Fruit fly (Drosophila melanogaster) whole organism, embryonic: ENCODE measurements around the gene Ide.

Source experiments
- Awh ChIP-seq: fragments of 200-800 bp; sonication (Bioruptor generic); IDR thresholded peaks from 2 replicates; pipeline ENCODE4, ENCODE4 v1.3.6; 2022; ENCODE audit warnings: missing biosample characterization, missing genetic modification characterization
- Blimp-1 ChIP-seq: fragments of 200-800 bp; sonication (Bioruptor generic); optimal IDR thresholded peaks from 3 replicates; lab custom pipeline; 2018; ENCODE audit warnings: missing biosample characterization, missing genetic modification characterization, mild to moderate bottlenecking, moderate library complexity, missing genetic modification reagents
- CG10267 ChIP-seq: fragments of 200-800 bp; sonication (Bioruptor generic); optimal IDR thresholded peaks from 2 replicates; lab custom pipeline; 2018; ENCODE audit warnings: missing biosample characterization, mild to moderate bottlenecking, missing genetic modification characterization, moderate library complexity
- CG12155 ChIP-seq: fragments of 200-800 bp; sonication (Bioruptor generic); optimal IDR thresholded peaks from 3 replicates; lab custom pipeline; 2016; ENCODE audit warnings: missing biosample characterization, missing genetic modification characterization
- CG1233 ChIP-seq: fragments of 200-800 bp; sonication (Bioruptor generic); optimal IDR thresholded peaks from 4 replicates; lab custom pipeline; 2018; ENCODE audit warnings: missing biosample characterization, mild to moderate bottlenecking, missing genetic modification characterization
- CG12391 ChIP-seq: fragments of 200-800 bp; sonication (Bioruptor generic); optimal IDR thresholded peaks from 3 replicates; lab custom pipeline; 2018; ENCODE audit warnings: missing biosample characterization, mild to moderate bottlenecking, missing genetic modification characterization, moderate library complexity
- CG12659 ChIP-seq: fragments of 200-800 bp; sonication (Bioruptor generic); optimal IDR thresholded peaks from 3 replicates; lab custom pipeline; 2017; ENCODE audit warnings: mild to moderate bottlenecking, missing biosample characterization, missing genetic modification reagents, missing genetic modification characterization
- CG13287 ChIP-seq: fragments of 200-800 bp; sonication (Bioruptor generic); IDR thresholded peaks from 2 replicates; pipeline ENCODE4 v1.3.6; 2022; ENCODE audit warnings: missing biosample characterization, missing genetic modification characterization; ENCODE audit not compliant: partially characterized antibody
- CG13894 ChIP-seq: fragments of 200-800 bp; sonication (Bioruptor generic); optimal IDR thresholded peaks from 3 replicates; lab custom pipeline; 2018; ENCODE audit warnings: missing biosample characterization, mild to moderate bottlenecking, missing genetic modification characterization, moderate library complexity
- CG1602 ChIP-seq: fragments of 200-800 bp; sonication (Bioruptor generic); optimal IDR thresholded peaks from 3 replicates; lab custom pipeline; 2016; ENCODE audit warnings: missing biosample characterization, missing genetic modification characterization
- CG17568 ChIP-seq: fragments of 200-800 bp; sonication (Bioruptor generic); optimal IDR thresholded peaks from 2 replicates; lab custom pipeline; 2018; ENCODE audit warnings: missing biosample characterization, mild to moderate bottlenecking, missing genetic modification characterization, moderate library complexity
- CG1792 ChIP-seq: fragments of 200-800 bp; sonication (Bioruptor generic); optimal IDR thresholded peaks from 2 replicates; lab custom pipeline; 2016; ENCODE audit warnings: missing biosample characterization, missing genetic modification characterization
- CG6683 ChIP-seq: fragments of 200-800 bp; sonication (Bioruptor generic); optimal IDR thresholded peaks from 2 replicates; lab custom pipeline; 2017; ENCODE audit warnings: missing biosample characterization, mild to moderate bottlenecking, missing genetic modification characterization, missing genetic modification reagents
- CG6854 ChIP-seq: fragments of 200-800 bp; sonication (Bioruptor generic); optimal IDR thresholded peaks from 3 replicates; lab custom pipeline; 2017; ENCODE audit warnings: missing biosample characterization, mild to moderate bottlenecking, missing genetic modification characterization
- CG7745 ChIP-seq: fragments of 200-800 bp; sonication (Bioruptor generic); optimal IDR thresholded peaks from 2 replicates; lab custom pipeline; 2018; ENCODE audit warnings: missing biosample characterization, mild to moderate bottlenecking, missing genetic modification characterization, moderate library complexity
- CG8089 ChIP-seq: fragments of 200-800 bp; sonication (Bioruptor generic); optimal IDR thresholded peaks from 3 replicates; lab custom pipeline; 2016; ENCODE audit warnings: missing biosample characterization, missing genetic modification characterization
- CG8388 ChIP-seq: fragments of 200-800 bp; sonication (Bioruptor generic); optimal IDR thresholded peaks from 2 replicates; lab custom pipeline; 2019; ENCODE audit warnings: missing biosample characterization, mild to moderate bottlenecking, missing genetic modification characterization, moderate library complexity
- CoRest ChIP-seq: fragments of 200-800 bp; sonication (Bioruptor generic); optimal IDR thresholded peaks from 3 replicates; lab custom pipeline; 2018; ENCODE audit warnings: missing biosample characterization, mild to moderate bottlenecking, missing genetic modification characterization, moderate library complexity
- D ChIP-seq, 2 experiments: fragments of 200-800 bp in 1 of 2; fragments of >200 bp in 1 of 2; sonication (Bioruptor generic) in 1 of 2; optimal IDR thresholded peaks; 2 replicates in 1 of 2; 3 replicates in 1 of 2; lab custom pipeline; 2017; ENCODE audit warnings: mild to moderate bottlenecking in 1 of 2, missing biosample characterization in 1 of 2, missing genetic modification characterization in 1 of 2, missing genetic modification reagents in 1 of 2
- Ets65A ChIP-seq: fragments of 200-800 bp; sonication (Bioruptor generic); peaks from one replicate; lab custom pipeline; 2016; ENCODE audit warnings: missing biosample characterization, missing genetic modification characterization
- Fer1 ChIP-seq: fragments of 200-800 bp; sonication (Bioruptor generic); optimal IDR thresholded peaks from 2 replicates; lab custom pipeline; 2017; ENCODE audit warnings: missing biosample characterization, mild to moderate bottlenecking, missing genetic modification characterization
- Fer2 ChIP-seq: fragments of 200-800 bp; sonication (Bioruptor generic); optimal IDR thresholded peaks from 2 replicates; lab custom pipeline; 2018; ENCODE audit warnings: missing biosample characterization, mild to moderate bottlenecking, missing genetic modification characterization, moderate library complexity
- Gug ChIP-seq: fragments of 200-800 bp; sonication (Bioruptor generic); IDR thresholded peaks from 4 replicates; pipeline ENCODE4 v1.3.6; 2022; ENCODE audit warnings: missing biosample characterization, missing genetic modification characterization
- Hr39 ChIP-seq: fragments of >200 bp; optimal IDR thresholded peaks from 2 replicates; lab custom pipeline; 2017
- Max ChIP-seq: fragments of 200-800 bp; sonication (Bioruptor generic); optimal IDR thresholded peaks from 2 replicates; lab custom pipeline; 2016; ENCODE audit warnings: missing biosample characterization, mild to moderate bottlenecking, missing genetic modification characterization
- Mes4 ChIP-seq: fragments of 200-800 bp; sonication (Bioruptor generic); optimal IDR thresholded peaks from 2 replicates; lab custom pipeline; 2016; ENCODE audit warnings: missing biosample characterization, missing genetic modification characterization
- Mrtf ChIP-seq: fragments of 200-800 bp; sonication (Bioruptor generic); IDR thresholded peaks from 3 replicates; pipeline ENCODE4 v1.3.6; 2022; ENCODE audit warnings: missing biosample characterization, missing genetic modification characterization
- PHDP ChIP-seq: fragments of 200-800 bp; sonication (Bioruptor generic); optimal IDR thresholded peaks from 3 replicates; lab custom pipeline; 2018; ENCODE audit warnings: missing biosample characterization, mild to moderate bottlenecking, missing genetic modification characterization, moderate library complexity
- Stat92E ChIP-seq, 3 experiments: fragments of >200 bp in 2 of 3; fragments of 200-800 bp in 1 of 3; sonication (Bioruptor generic) in 1 of 3; optimal IDR thresholded peaks; 2 replicates each; lab custom pipeline; 2017 to 2019; ENCODE audit warnings: missing biosample characterization in 3 of 3, missing genetic modification characterization in 3 of 3, mild to moderate bottlenecking in 1 of 3, moderate library complexity in 1 of 3
- Xrp1 ChIP-seq: fragments of 200-800 bp; sonication (Bioruptor generic); IDR thresholded peaks from 2 replicates; pipeline ENCODE4 v1.3.6; 2022; ENCODE audit warnings: missing biosample characterization, missing genetic modification characterization
- ara ChIP-seq: fragments of 200-800 bp; sonication (Bioruptor generic); IDR thresholded peaks from 2 replicates; pipeline ENCODE4 v1.3.6; 2022; ENCODE audit warnings: missing biosample characterization, missing genetic modification characterization
- az2 ChIP-seq: fragments of 200-800 bp; sonication (Bioruptor generic); optimal IDR thresholded peaks from 3 replicates; lab custom pipeline; 2016; ENCODE audit warnings: missing biosample characterization, missing genetic modification characterization
- bigmax ChIP-seq: fragments of 200-800 bp; sonication (Bioruptor generic); optimal IDR thresholded peaks from 2 replicates; lab custom pipeline; 2018; ENCODE audit warnings: missing biosample characterization, mild to moderate bottlenecking, missing genetic modification characterization
- bsh ChIP-seq, 2 experiments: fragments of 200-800 bp; sonication (Bioruptor generic); optimal IDR thresholded peaks; 2 replicates each; lab custom pipeline; 2017 to 2018; ENCODE audit warnings: mild to moderate bottlenecking in 2 of 2, missing biosample characterization in 2 of 2, missing genetic modification characterization in 2 of 2, moderate library complexity in 1 of 2
- cg ChIP-seq: fragments of 200-800 bp; sonication (Bioruptor generic); optimal IDR thresholded peaks from 3 replicates; lab custom pipeline; 2019; ENCODE audit warnings: missing biosample characterization, mild to moderate bottlenecking, missing genetic modification characterization, moderate library complexity
- chif ChIP-seq, 2 experiments: fragments of 200-800 bp; sonication (Bioruptor generic); optimal IDR thresholded peaks; 3 replicates each; lab custom pipeline; 2016; ENCODE audit warnings: missing biosample characterization in 2 of 2, missing genetic modification characterization in 2 of 2
- ci ChIP-seq: fragments of 200-800 bp; sonication (Bioruptor generic); IDR thresholded peaks from 3 replicates; pipeline ENCODE4 v1.3.6; 2022; ENCODE audit warnings: missing biosample characterization, missing genetic modification characterization
- da ChIP-seq: fragments of 200-800 bp; sonication (Bioruptor generic); optimal IDR thresholded peaks from 2 replicates; lab custom pipeline; 2016; ENCODE audit warnings: missing biosample characterization, missing genetic modification characterization
- eyg ChIP-seq: fragments of 200-800 bp; sonication (Bioruptor generic); optimal IDR thresholded peaks from 3 replicates; lab custom pipeline; 2016; ENCODE audit warnings: missing biosample characterization, missing genetic modification characterization
- gce ChIP-seq: fragments of 200-800 bp; sonication (Bioruptor generic); IDR thresholded peaks from 3 replicates; pipeline ENCODE4 v1.3.6; 2022; ENCODE audit warnings: missing biosample characterization, missing genetic modification characterization
- insv ChIP-seq, 2 experiments: fragments of 200-800 bp; sonication (Bioruptor generic); optimal IDR thresholded peaks; 3 replicates each; lab custom pipeline; 2016 to 2018; ENCODE audit warnings: missing biosample characterization in 2 of 2, missing genetic modification characterization in 2 of 2
- inv ChIP-seq: fragments of 200-800 bp; sonication (Bioruptor generic); IDR thresholded peaks from 2 replicates; pipeline ENCODE4 v1.3.6; 2022; ENCODE audit warnings: missing biosample characterization, missing genetic modification characterization; ENCODE audit not compliant: partially characterized antibody
- knrl ChIP-seq: fragments of 200-800 bp; sonication (Bioruptor generic); IDR thresholded peaks from 3 replicates; pipeline ENCODE4 v1.3.6; 2022; ENCODE audit warnings: missing biosample characterization, missing genetic modification characterization; ENCODE audit not compliant: partially characterized antibody
- lbe ChIP-seq: fragments of 200-800 bp; sonication (Bioruptor generic); optimal IDR thresholded peaks from 2 replicates; lab custom pipeline; 2016; ENCODE audit warnings: missing biosample characterization, mild to moderate bottlenecking, missing genetic modification characterization
- phol ChIP-seq: fragments of 200-800 bp; sonication (Bioruptor generic); optimal IDR thresholded peaks from 3 replicates; lab custom pipeline; 2018; ENCODE audit warnings: missing biosample characterization, mild to moderate bottlenecking, missing genetic modification characterization, moderate library complexity
- ssp ChIP-seq: fragments of 200-800 bp; sonication (Bioruptor generic); IDR thresholded peaks from 2 replicates; pipeline ENCODE4 v1.3.6; 2022; ENCODE audit warnings: missing biosample characterization, missing genetic modification characterization
- vfl ChIP-seq: fragments of 200-800 bp; sonication (Bioruptor generic); optimal IDR thresholded peaks from 2 replicates; lab custom pipeline; 2016; ENCODE audit warnings: missing biosample characterization, missing genetic modification characterization
- zfh2 ChIP-seq: fragments of 200-800 bp; sonication (Bioruptor generic); optimal IDR thresholded peaks from 2 replicates; lab custom pipeline; 2016; ENCODE audit warnings: missing biosample characterization, missing genetic modification characterization

The Ide gene

dm6 chr3L:20375878-20376563, at the start of gene Ide, which contains the start of gene RhoBTB:
Gene Ide, minus strand, starts transcription at chr3L:20375896.
Gene RhoBTB, plus strand, starts transcription at chr3L:20376242.
- no peak for TF ChIP-seq Blimp-1
- peak; percentile 90 for TF ChIP-seq phol
- TF ChIP-seq Mrtf (GFP tag; lab: Robert Waterston, UW), result peak; percentile 61
- TF ChIP-seq Awh (GFP tag; lab: Robert Waterston, UW), result 0 out of 2 replicates have a peak, but pooled peaks have one; percentile 13
- TF ChIP-seq CG7745 (tag; lab: Kevin White, UChicago), result no peak
- 0 out of 2 replicates have a peak, but pooled peaks have one; percentile 41 for TF ChIP-seq ara (GFP tag; lab: Robert Waterston, UW)
- peak; percentile 81 for TF ChIP-seq vfl
- TF ChIP-seq CG10267, result peak; percentile 95
- TF ChIP-seq Fer1 (GFP tag; lab: Kevin White, UChicago), result peak; percentile 60
- peak in 1 of 2 experiments; percentile 64 for TF ChIP-seq bsh (GFP tag; optimal IDR thresholded peaks at IDR 0.05; lab: Kevin White, UChicago)
- TF ChIP-seq Mes4 (GFP tag; lab: Kevin White, UChicago), result peak; percentile 47
- peak; percentile 91 for TF ChIP-seq CG12659 (GFP tag; lab: Kevin White, UChicago)
- peak; percentile 99 for TF ChIP-seq Ets65A (GFP tag; lab: Kevin White, UChicago)
- peak; percentile 73 for TF ChIP-seq CG1792 (GFP tag; lab: Kevin White, UChicago)
- peak; percentile 78 for TF ChIP-seq PHDP
- no peak for TF ChIP-seq gce (GFP tag; lab: Robert Waterston, UW)
- peak; percentile 79 for TF ChIP-seq Max (GFP tag; lab: Kevin White, UChicago)
- TF ChIP-seq Gug (GFP tag; lab: Robert Waterston, UW), result peak; percentile 81; the same call in 2 of the 4 replicates
- peak; percentile 63 for TF ChIP-seq knrl (GFP tag; lab: Robert Waterston, UW)
- TF ChIP-seq CG8089, result peak; percentile 77
- peak; percentile 80 for TF ChIP-seq az2 (GFP tag; lab: Kevin White, UChicago)
- no peak for TF ChIP-seq CG17568
- peak; percentile 75 for TF ChIP-seq CG1233
- TF ChIP-seq CG1602, result peak; percentile 78
- peak; percentile 96 for TF ChIP-seq CoRest
- TF ChIP-seq ci (GFP tag; lab: Robert Waterston, UW), result peak; percentile 27; the same call in 1 of the 3 replicates
- TF ChIP-seq CG13287 (GFP tag; lab: Robert Waterston, UW), result peak; percentile 16; the same call in 1 of the 2 replicates
- peak; percentile 24 for TF ChIP-seq cg (GFP tag; lab: Kevin White, UChicago)
- peak; percentile 67; the same call in 1 of the 2 replicates for TF ChIP-seq ssp (GFP tag; lab: Robert Waterston, UW)
- TF ChIP-seq Stat92E (GFP tag; optimal IDR thresholded peaks at IDR 0.05; lab: Kevin White, UChicago), result no peak
- TF ChIP-seq CG6854 (GFP tag; lab: Kevin White, UChicago), result no peak
- peak; percentile 87 to 98 for TF ChIP-seq insv (GFP tag; optimal IDR thresholded peaks at IDR 0.05; lab: Kevin White, UChicago)
- peak; percentile 53 for TF ChIP-seq CG8388 (GFP tag; lab: Kevin White, UChicago)
- TF ChIP-seq CG12155 (GFP tag; lab: Kevin White, UChicago), result peak; percentile 86
- TF ChIP-seq zfh2 (GFP tag; lab: Kevin White, UChicago), result peak; percentile 95
- TF ChIP-seq CG12391 (tag; lab: Kevin White, UChicago), result peak; percentile 84
- TF ChIP-seq da, result peak; percentile 67
- TF ChIP-seq CG6683 (GFP tag; lab: Kevin White, UChicago), result peak; percentile 6
- TF ChIP-seq inv, result no peak
- TF ChIP-seq chif (GFP tag; optimal IDR thresholded peaks at IDR 0.05; lab: Kevin White, UChicago), result peak; percentile 77 to 79
- TF ChIP-seq Hr39 (lab: Kevin White, UChicago), result peak; percentile 36
- TF ChIP-seq lbe (GFP tag; lab: Kevin White, UChicago), result peak; percentile 37
- TF ChIP-seq CG13894, result no peak
- peak; percentile 75 for TF ChIP-seq eyg (GFP tag; lab: Kevin White, UChicago)
- TF ChIP-seq D (optimal IDR thresholded peaks at IDR 0.05; lab: Kevin White, UChicago), result peak; percentile 53
- TF ChIP-seq D (GFP tag; optimal IDR thresholded peaks at IDR 0.05; lab: Kevin White, UChicago), result peak; percentile 50
- peak; percentile 54; the same call in 1 of the 2 replicates for TF ChIP-seq Xrp1 (GFP tag; lab: Robert Waterston, UW)
- TF ChIP-seq Fer2 (tag; lab: Kevin White, UChicago), result peak; percentile 81
- no peak for TF ChIP-seq bigmax
